Fruit fly (Drosophila melanogaster): ENCODE data around the gene CG11714.
A peak's percentile ranks its signal among the peaks of the same experiment; 100 is the strongest.

Gene CG11714

dm6 chr3L:11556637-11557036 is 34.1 kb upstream of the CG11714 start (continued):
- no peak for TF ChIP-seq sr (GFP tag; IDR thresholded peaks at IDR 0.05)
- no peak for TF ChIP-seq CG18011 (GFP tag; optimal IDR thresholded peaks at IDR 0.05)
- peak; percentile 0 for TF ChIP-seq Xbp1 (GFP tag; optimal IDR thresholded peaks at IDR 0.05)
- TF ChIP-seq CG4820 (GFP tag; optimal IDR thresholded peaks at IDR 0.05), result no peak
- peak; percentile 15 for TF ChIP-seq CG11504 (tag; optimal IDR thresholded peaks at IDR 0.05)
- peak; percentile 41 for TF ChIP-seq caup (GFP tag; optimal IDR thresholded peaks at IDR 0.05; ENCODE audit: severe bottlenecking)
- TF ChIP-seq CG1602 (GFP tag; optimal IDR thresholded peaks at IDR 0.05), result no peak
- TF ChIP-seq Atf-2 (GFP tag; optimal IDR thresholded peaks at IDR 0.05), result no peak
- TF ChIP-seq D19B (GFP tag; optimal IDR thresholded peaks at IDR 0.05), result peak; percentile 7
- TF ChIP-seq az2 (GFP tag; optimal IDR thresholded peaks at IDR 0.05), result peak; percentile 29
- no peak for TF ChIP-seq dan (GFP tag; IDR thresholded peaks at IDR 0.05)
- TF ChIP-seq CG12104 (GFP tag; optimal IDR thresholded peaks at IDR 0.05), result no peak
- TF ChIP-seq CG10147 (GFP tag; optimal IDR thresholded peaks at IDR 0.05), result peak; percentile 27
- no peak for TF ChIP-seq stwl (tag; optimal IDR thresholded peaks at IDR 0.05)
- no peak for TF ChIP-seq CG2202 (tag; optimal IDR thresholded peaks at IDR 0.05)
- TF ChIP-seq Kr (GFP tag; optimal IDR thresholded peaks at IDR 0.05), result no peak

- peak in 1 of 3 experiments; percentile 85 for TF ChIP-seq lola (GFP tag; optimal IDR thresholded peaks at IDR 0.05)
- TF ChIP-seq slbo (GFP tag; IDR thresholded peaks at IDR 0.05), result peak; percentile 72
- peak; percentile 79 for TF ChIP-seq Meics (GFP tag; optimal IDR thresholded peaks at IDR 0.05)
- peak; percentile 99 for TF ChIP-seq crol (GFP tag; IDR thresholded peaks at IDR 0.05)
- peak; percentile 54 for TF ChIP-seq CG9817 (tag; optimal IDR thresholded peaks at IDR 0.05)
- peak; percentile 53 for TF ChIP-seq CG13624 (GFP tag; optimal IDR thresholded peaks at IDR 0.05)
- peak; percentile 27 for TF ChIP-seq B-H2 (GFP tag; optimal IDR thresholded peaks at IDR 0.05)
- peak; percentile 53 for TF ChIP-seq az2 (GFP tag; optimal IDR thresholded peaks at IDR 0.05)
- TF ChIP-seq Nf-YB (GFP tag; optimal IDR thresholded peaks at IDR 0.05), result peak; percentile 64
- no peak for TF ChIP-seq CG15479 (GFP tag; optimal IDR thresholded peaks at IDR 0.05)
- peak; percentile 64 for TF ChIP-seq HHEX (GFP tag; optimal IDR thresholded peaks at IDR 0.05)
- TF ChIP-seq Deaf1 (tag; optimal IDR thresholded peaks at IDR 0.05), result peak; percentile 66
- TF ChIP-seq CG13287 (GFP tag; IDR thresholded peaks at IDR 0.05; ENCODE audit: partially characterized antibody), result peak; percentile 26; the same call in 1 of the 2 replicates
- TF ChIP-seq Lhr (GFP tag; optimal IDR thresholded peaks at IDR 0.05), result peak; percentile 32
- peak; percentile 28; the same call in 1 of the 2 replicates for TF ChIP-seq CG1024 (GFP tag; IDR thresholded peaks at IDR 0.05)
- 0 out of 3 replicates have a peak, but pooled peaks have one; percentile 36 for TF ChIP-seq Aef1 (GFP tag; IDR thresholded peaks at IDR 0.05)
- peak; percentile 10 for TF ChIP-seq BtbVII (GFP tag; optimal IDR thresholded peaks at IDR 0.05)
- TF ChIP-seq gfzf (GFP tag; optimal IDR thresholded peaks at IDR 0.05), result no peak
- TF ChIP-seq CG12391 (tag; optimal IDR thresholded peaks at IDR 0.05), result peak; percentile 87
- peak; percentile 33 for TF ChIP-seq cato (GFP tag; optimal IDR thresholded peaks at IDR 0.05; ENCODE audit: borderline replicate concordance)
- peak; percentile 46; the same call in 1 of the 2 replicates for TF ChIP-seq wdn (GFP tag; IDR thresholded peaks at IDR 0.05)
- no peak for TF ChIP-seq Gsc (GFP tag; IDR thresholded peaks at IDR 0.05)
- TF ChIP-seq CG4328 (GFP tag; optimal IDR thresholded peaks at IDR 0.05), result peak; percentile 57
- peak; percentile 63 for TF ChIP-seq CG3407 (GFP tag; optimal IDR thresholded peaks at IDR 0.05)
- peak; percentile 61 for TF ChIP-seq CG1529 (GFP tag; optimal IDR thresholded peaks at IDR 0.05)
- peak; percentile 84 for TF ChIP-seq CG10147 (GFP tag; optimal IDR thresholded peaks at IDR 0.05)
- no peak for TF ChIP-seq Mrtf (GFP tag; IDR thresholded peaks at IDR 0.05)
- no peak for TF ChIP-seq esg (GFP tag; conservative IDR thresholded peaks at IDR 0.05)
- no peak for TF ChIP-seq eyg (GFP tag; optimal IDR thresholded peaks at IDR 0.05)
- no peak for TF ChIP-seq CG9876 (GFP tag; optimal IDR thresholded peaks at IDR 0.05)
- peak; percentile 60 for TF ChIP-seq CG12104 (GFP tag; optimal IDR thresholded peaks at IDR 0.05)
- TF ChIP-seq gsb (GFP tag; IDR thresholded peaks at IDR 0.05), result 0 out of 2 replicates have a peak, but pooled peaks have one; percentile 9
- TF ChIP-seq so (GFP tag; IDR thresholded peaks at IDR 0.05), result peak; percentile 51; the same call in 1 of the 3 replicates
- TF ChIP-seq Bgb (GFP tag; IDR thresholded peaks at IDR 0.05; ENCODE audit: partially characterized antibody), result peak; percentile 51; the same call in 1 of the 2 replicates
Measured at dm6 chr3L:11555662-11556460, 33.3 kb upstream of the CG11714 start.
